Worm (Caenorhabditis elegans) whole organism, L2 larva: ENCODE measurements around the gene srt-37.

Experiments used
- ZK546.5 ChIP-seq: sonication (generic microtip); optimal IDR thresholded peaks from 2 replicates; lab custom pipeline; 2017; ENCODE audit warnings: missing biosample characterization, missing genetic modification characterization
- alr-1 ChIP-seq: fragments of 150-350 bp; optimal IDR thresholded peaks from 2 replicates; lab custom pipeline; 2014; ENCODE audit warnings: missing biosample characterization, missing genetic modification characterization
- aly-2 ChIP-seq: fragments of 150-350 bp; optimal IDR thresholded peaks from 2 replicates; lab custom pipeline; 2014; ENCODE audit warnings: missing biosample characterization, missing genetic modification characterization
- egl-27 ChIP-seq: sonication (generic microtip); optimal IDR thresholded peaks from 3 replicates; lab custom pipeline; 2017; ENCODE audit warnings: missing biosample characterization, missing genetic modification reagents, missing genetic modification characterization
- elt-3 ChIP-seq: sonication (generic microtip); optimal IDR thresholded peaks from 2 replicates; lab custom pipeline; 2017; ENCODE audit warnings: missing biosample characterization, missing genetic modification characterization
- gmeb-1 ChIP-seq: fragments of 150-350 bp; optimal IDR thresholded peaks from 2 replicates; lab custom pipeline; 2014; ENCODE audit warnings: missing biosample characterization, missing genetic modification characterization
- lin-13 ChIP-seq: fragments of 150-350 bp; optimal IDR thresholded peaks from 2 replicates; lab custom pipeline; 2014; ENCODE audit warnings: missing biosample characterization, missing genetic modification reagents, missing genetic modification characterization
- lsy-2 ChIP-seq, 2 experiments: fragments of 150-350 bp in 1 of 2; sonication (generic microtip) in 1 of 2; optimal IDR thresholded peaks; 2 replicates each; lab custom pipeline; 2014 to 2017; ENCODE audit warnings: missing biosample characterization in 2 of 2, missing genetic modification characterization in 2 of 2
- nhr-10 ChIP-seq: sonication (generic microtip); optimal IDR thresholded peaks from 2 replicates; lab custom pipeline; 2017; ENCODE audit warnings: missing biosample characterization, missing genetic modification characterization
- nhr-12 ChIP-seq: fragments of 150-350 bp; optimal IDR thresholded peaks from 2 replicates; lab custom pipeline; 2014; ENCODE audit warnings: missing biosample characterization, missing genetic modification characterization
- nhr-129 ChIP-seq: fragments of 150-350 bp; optimal IDR thresholded peaks from 2 replicates; lab custom pipeline; 2014; ENCODE audit warnings: missing biosample characterization, missing genetic modification characterization
- nhr-21 ChIP-seq: fragments of 150-350 bp; optimal IDR thresholded peaks from 2 replicates; lab custom pipeline; 2014; ENCODE audit warnings: missing biosample characterization, missing genetic modification characterization
- nhr-23 ChIP-seq: fragments of 150-350 bp; optimal IDR thresholded peaks from 2 replicates; lab custom pipeline; 2014; ENCODE audit warnings: missing biosample characterization, missing genetic modification reagents, missing genetic modification characterization
- nhr-237 ChIP-seq: fragments of 150-350 bp; optimal IDR thresholded peaks from 2 replicates; lab custom pipeline; 2014; ENCODE audit warnings: missing biosample characterization, missing genetic modification characterization
- nhr-25 ChIP-seq: fragments of 150-350 bp; sonication (generic microtip); optimal IDR thresholded peaks from 3 replicates; lab custom pipeline; 2014; ENCODE audit warnings: missing biosample characterization, missing genetic modification characterization
- sma-3 ChIP-seq: sonication (generic microtip); optimal IDR thresholded peaks from 2 replicates; lab custom pipeline; 2016; ENCODE audit warnings: missing genetic modification reagents, missing genetic modification characterization, missing compliant biosample characterization
- snpc-4 ChIP-seq: fragments of 150-350 bp; optimal IDR thresholded peaks from 2 replicates; lab custom pipeline; 2014; ENCODE audit warnings: missing biosample characterization, missing genetic modification characterization
- unc-62 ChIP-seq: fragments of 150-350 bp; optimal IDR thresholded peaks from 2 replicates; lab custom pipeline; 2014; ENCODE audit warnings: missing biosample characterization, missing genetic modification reagents, missing genetic modification characterization
- ztf-1 ChIP-seq: fragments of 200-800 bp; sonication (Bioruptor generic); conservative IDR thresholded peaks from 2 replicates; pipeline ENCODE4 v1.3.6; 2022; ENCODE audit warnings: missing genetic modification characterization, missing compliant biosample characterization

Gene srt-37

DNA sequence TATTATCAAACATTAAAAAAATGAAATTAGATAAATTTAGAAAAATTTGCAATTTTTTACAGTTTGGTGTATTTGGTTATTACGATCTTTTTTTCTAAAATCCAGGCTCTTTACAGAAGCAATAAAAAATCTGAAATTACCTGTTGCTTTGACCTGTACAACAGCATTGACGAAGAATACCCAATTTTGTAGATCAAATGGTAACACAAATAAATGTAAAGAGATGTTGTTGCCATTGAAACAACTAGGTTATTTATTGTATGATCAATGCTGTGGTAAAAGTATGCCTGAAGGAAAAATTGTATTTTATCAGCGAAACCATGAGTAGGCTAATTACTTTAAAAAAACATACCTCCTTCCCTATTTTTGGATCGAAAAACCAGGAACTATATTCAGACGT is 40.0 kb downstream of the srt-37 start:
- TF ChIP-seq nhr-129 (tag; lab: Kevin White, UChicago) (no peak), nhr-23 (no peak), nhr-25 (no peak), alr-1 (tag; lab: Kevin White, UChicago) (no peak), nhr-237 (tag; lab: Kevin White, UChicago) (no peak), ZK546.5 (no peak)

ce11 chrV:4240292-4240691 is 41.3 kb downstream of the srt-37 start, which contains the start of gene srh-204:
Gene srh-204 (minus strand): TSS chrV:4240392.
- TF ChIP-seq elt-3 (no peak), aly-2 (no peak), nhr-12 (no peak), snpc-4 (no peak), lsy-2 (tag; optimal IDR thresholded peaks at IDR 0.05; lab: Kevin White, UChicago) (no peak), lin-13 (GFP tag; lab: Kevin White, UChicago) (no peak), ztf-1 (GFP tag; lab: Robert Waterston, UW) (no peak), alr-1 (tag; lab: Kevin White, UChicago) (no peak), nhr-237 (tag; lab: Kevin White, UChicago) (no peak), nhr-21 (tag; lab: Kevin White, UChicago) (no peak), sma-3 (no peak), nhr-10 (tag; lab: Kevin White, UChicago) (no peak), unc-62 (GFP tag; lab: Kevin White, UChicago) (no peak)
- TF ChIP-seq, all 48 proteins: peak for 0

ce11 chrV:4236118-4236517 is 45.5 kb downstream of the srt-37 start, which contains the start of gene nlp-13:
Gene nlp-13 (plus strand): TSS chrV:4236418.
- no peak for TF ChIP-seq egl-27 (tag; lab: Kevin White, UChicago)
- no peak for TF ChIP-seq gmeb-1 (tag; lab: Kevin White, UChicago)
